Fruit fly (Drosophila melanogaster): Measurements from ENCODE around the gene SA1.
A peak's percentile ranks its signal among the peaks of the same experiment; 100 is the strongest.

Gene SA1

DNA sequence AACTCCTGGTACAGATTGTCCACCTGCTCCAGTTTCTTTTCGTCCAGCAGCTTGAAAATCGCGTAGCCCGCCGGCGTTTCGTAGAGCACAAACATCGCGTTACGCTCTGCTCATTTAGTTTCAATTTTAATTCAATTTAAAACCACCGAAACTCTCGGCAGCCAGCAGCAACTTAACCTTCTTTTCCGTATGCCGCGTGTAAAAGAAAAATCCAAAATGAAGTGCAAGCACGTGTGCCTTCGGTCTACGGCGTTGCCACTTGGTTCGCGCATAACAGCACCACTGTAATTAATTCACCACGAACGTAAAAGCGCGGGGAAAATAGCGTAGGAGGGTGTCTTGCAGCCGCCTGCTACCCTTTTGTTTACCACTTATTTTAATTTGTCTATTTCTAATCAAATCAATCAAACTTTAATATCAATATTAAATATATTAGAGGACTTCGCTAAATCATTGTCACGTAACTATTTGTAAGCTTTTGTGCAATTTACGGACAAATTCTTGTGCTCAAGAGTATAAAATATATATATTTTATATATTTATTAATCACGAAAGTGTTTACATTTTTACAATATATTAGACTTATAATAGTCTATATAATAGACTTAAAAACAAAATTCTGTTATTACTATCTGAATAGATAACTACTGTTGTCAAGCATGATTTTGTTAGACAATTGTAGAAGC lies 31.6 kb upstream of the SA1 start, which contains the start of gene nop5 (continued):
- TF ChIP-seq CG8119 (GFP tag; IDR thresholded peaks at IDR 0.05) (peak; percentile 47; the same call in 1 of the 3 replicates), topi (GFP tag; optimal IDR thresholded peaks at IDR 0.05) (no peak), Gug (GFP tag; IDR thresholded peaks at IDR 0.05) (no peak), CG6163 (GFP tag; IDR thresholded peaks at IDR 0.05) (peak; percentile 9; the same call in 1 of the 3 replicates), CG11902 (GFP tag; optimal IDR thresholded peaks at IDR 0.05) (peak; percentile 4), Sox14 (GFP tag; optimal IDR thresholded peaks at IDR 0.05) (no peak), esn (GFP tag; optimal IDR thresholded peaks at IDR 0.05) (peak; percentile 72), Eip93F (GFP tag; optimal IDR thresholded peaks at IDR 0.05) (no peak), ss (GFP tag; optimal IDR thresholded peaks at IDR 0.05) (no peak), Sox15 (GFP tag; optimal IDR thresholded peaks at IDR 0.05) (peak; percentile 47), CG8319 (GFP tag; optimal IDR thresholded peaks at IDR 0.05) (no peak), pdm3 (GFP tag; optimal IDR thresholded peaks at IDR 0.05) (no peak), Lpt (GFP tag; optimal IDR thresholded peaks at IDR 0.05) (no peak)

DNA sequence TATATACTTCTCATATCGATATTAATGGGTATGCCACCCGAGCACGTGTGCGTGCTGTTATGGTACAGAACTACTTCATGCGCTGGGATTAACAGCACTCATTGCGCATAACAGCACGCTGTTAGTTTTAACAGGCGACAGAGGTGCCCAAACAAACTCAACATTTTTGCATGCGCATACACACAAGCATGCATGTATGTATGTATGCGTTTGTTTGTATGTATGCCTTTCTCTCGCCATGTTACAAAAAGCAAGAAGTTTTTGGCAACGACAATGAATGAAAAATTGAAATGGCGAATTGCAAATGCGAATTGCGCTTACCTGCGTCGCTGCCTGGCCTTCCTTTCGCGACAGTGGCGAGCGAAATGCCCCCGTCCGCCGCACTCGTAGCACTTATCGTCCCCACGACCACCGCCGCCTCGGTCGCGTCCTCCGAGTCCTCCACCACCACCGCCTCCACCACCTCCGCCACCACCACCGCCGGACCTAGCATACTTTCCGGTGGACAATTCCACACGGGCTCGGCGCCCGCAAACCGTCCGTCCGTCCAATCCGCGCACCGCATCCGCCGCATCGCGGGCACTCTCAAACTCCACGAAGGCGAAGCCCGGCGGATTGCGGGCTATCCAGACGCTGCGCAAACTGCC lies 30.9 kb upstream of the SA1 start:
- TF ChIP-seq CG1621 (tag; optimal IDR thresholded peaks at IDR 0.05) (peak; percentile 67), CG6276 (GFP tag; optimal IDR thresholded peaks at IDR 0.05) (no peak)

DNA sequence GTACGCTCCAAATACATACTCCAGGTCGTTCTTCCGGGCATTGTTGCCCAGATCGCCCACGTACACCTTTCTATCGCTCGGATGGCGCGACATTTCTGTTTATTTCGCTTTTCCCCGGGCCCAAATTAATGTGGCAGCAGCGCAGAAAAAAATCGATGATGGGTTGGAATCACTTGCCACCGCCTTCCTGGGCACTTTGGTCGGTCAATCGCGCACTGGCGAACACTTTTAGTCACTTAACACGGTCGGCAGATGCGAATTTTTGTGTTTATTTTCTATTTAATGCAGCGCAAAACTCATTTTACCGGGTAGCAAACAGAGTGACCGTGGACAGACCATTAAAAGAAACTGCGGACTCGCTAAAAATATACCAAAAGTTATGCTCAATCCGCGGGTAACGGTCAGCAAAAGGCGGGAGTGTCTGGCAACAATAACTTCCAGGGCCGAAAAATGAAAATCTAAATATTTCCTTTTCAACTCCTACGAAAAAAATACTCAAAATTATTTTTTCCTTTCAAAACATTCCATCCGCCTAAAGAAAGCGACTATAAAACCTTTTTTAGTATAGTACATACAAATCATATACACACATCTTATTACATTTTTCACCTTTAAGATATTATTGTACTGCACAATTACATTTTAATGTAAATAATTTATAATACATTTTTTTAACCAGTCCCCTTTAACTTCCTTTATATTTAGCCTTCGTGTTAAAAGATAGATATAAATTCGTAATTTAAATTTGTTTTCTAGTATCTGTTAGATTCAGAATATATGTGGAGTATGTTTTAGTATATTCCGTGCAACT lies 30.2 kb upstream of the SA1 start, which contains the start of gene x16:
x16 (minus strand) TSS at position 361 of the 811 bp plus-strand sequence.
- TF ChIP-seq achi (GFP tag; optimal IDR thresholded peaks at IDR 0.05) (no peak), CG8119 (GFP tag; IDR thresholded peaks at IDR 0.05) (no peak), Sox15 (GFP tag; optimal IDR thresholded peaks at IDR 0.05) (no peak), CG1621 (tag; optimal IDR thresholded peaks at IDR 0.05) (peak; percentile 28), CG6276 (GFP tag; optimal IDR thresholded peaks at IDR 0.05) (no peak), CG9139 (GFP tag; optimal IDR thresholded peaks at IDR 0.05) (no peak), svp (GFP tag) (peak; percentile 63), Eip78C (GFP tag) (peak; percentile 31), CG15336 (GFP tag; IDR thresholded peaks at IDR 0.05) (no peak), Met (GFP tag; optimal IDR thresholded peaks at IDR 0.05) (no peak), fd85E (GFP tag; optimal IDR thresholded peaks at IDR 0.05) (no peak)

DNA sequence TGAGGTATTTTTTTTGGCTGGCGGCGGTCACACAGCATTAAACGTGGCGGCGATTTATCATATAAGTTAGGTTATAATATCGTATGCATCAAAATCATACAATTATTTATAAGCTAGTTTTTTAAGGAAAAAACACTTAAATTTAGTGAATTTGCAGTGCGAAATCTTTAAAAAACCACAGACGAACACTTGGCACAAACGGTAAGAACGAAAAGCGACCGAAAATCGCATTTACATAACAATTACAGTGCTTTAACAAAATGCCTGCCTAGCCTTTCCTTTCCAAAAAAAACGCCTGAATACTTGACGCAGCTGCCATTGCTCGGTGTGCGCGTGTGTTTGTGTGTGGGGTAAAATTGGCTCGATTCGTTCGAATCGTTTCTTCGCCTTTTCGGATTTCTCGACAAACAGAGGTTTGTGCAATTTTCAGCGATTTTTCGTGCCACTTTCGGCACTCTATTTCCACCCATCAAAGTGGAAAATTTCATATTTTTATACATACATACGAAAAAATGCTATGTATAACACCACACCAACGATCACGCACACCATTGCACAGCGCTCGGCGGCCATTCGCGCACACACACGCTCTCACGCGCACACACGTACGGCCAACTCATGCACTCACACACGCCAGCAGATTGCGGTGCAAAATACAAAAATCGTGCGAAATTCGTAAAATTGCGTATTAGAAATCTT lies 29.4 kb upstream of the SA1 start, which contains the start of gene Hrb27C:
Hrb27C (plus strand) TSS at position 44 of the 699 bp plus-strand sequence.
- TF ChIP-seq CG6854 (GFP tag; optimal IDR thresholded peaks at IDR 0.05) = peak; percentile 5
- no peak for TF ChIP-seq topi (GFP tag; optimal IDR thresholded peaks at IDR 0.05)
- no peak for TF ChIP-seq lz (GFP tag; optimal IDR thresholded peaks at IDR 0.05)
- TF ChIP-seq CG16779 (tag; optimal IDR thresholded peaks at IDR 0.05) = peak; percentile 22
- TF ChIP-seq Eip78C (GFP tag) = peak; percentile 31
- no peak for TF ChIP-seq net (GFP tag; optimal IDR thresholded peaks at IDR 0.05)
- TF ChIP-seq Gug (GFP tag; IDR thresholded peaks at IDR 0.05) = no peak
- TF ChIP-seq fkh (GFP tag; optimal IDR thresholded peaks at IDR 0.05) = no peak
- no peak for TF ChIP-seq vri (GFP tag; optimal IDR thresholded peaks at IDR 0.05)
- no peak for TF ChIP-seq Ets21C (GFP tag; optimal IDR thresholded peaks at IDR 0.05)
- no peak for TF ChIP-seq CG6792 (GFP tag; optimal IDR thresholded peaks at IDR 0.05)
- TF ChIP-seq Hr4 (GFP tag; optimal IDR thresholded peaks at IDR 0.05) = no peak
- TF ChIP-seq CG34406 (GFP tag; optimal IDR thresholded peaks at IDR 0.05) = peak; percentile 14
- no peak for TF ChIP-seq Blimp-1 (GFP tag; optimal IDR thresholded peaks at IDR 0.05)
- TF ChIP-seq salr (GFP tag; optimal IDR thresholded peaks at IDR 0.05) = no peak
- no peak for TF ChIP-seq CG10631 (GFP tag; optimal IDR thresholded peaks at IDR 0.05)
